Fruit fly (Drosophila melanogaster) whole organism, pupa: Measurements from ENCODE around the gene CG10026.

Experiments used
- CG13204 ChIP-seq: fragments of 200-800 bp; sonication (Bioruptor generic); optimal IDR thresholded peaks from 2 replicates; lab custom pipeline; 2018; ENCODE audit warnings: missing biosample characterization, mild to moderate bottlenecking, missing genetic modification characterization, moderate library complexity
- CG8301 ChIP-seq: fragments of 200-800 bp; sonication (Bioruptor generic); optimal IDR thresholded peaks from 2 replicates; lab custom pipeline; 2018; ENCODE audit warnings: missing biosample characterization, mild to moderate bottlenecking, missing genetic modification characterization
- Snoo ChIP-seq: fragments of 200-800 bp; sonication (Bioruptor generic); optimal IDR thresholded peaks from 3 replicates; lab custom pipeline; 2017; ENCODE audit warnings: missing biosample characterization, mild to moderate bottlenecking, missing genetic modification characterization, inconsistent platforms

- TF ChIP-seq CG13204 (no peak), Snoo (no peak), CG8301 (no peak)
Measured at dm6 chr2L:19425105-19425504, 29.0 kb upstream of the CG10026 start.
